Worm (Caenorhabditis elegans) whole organism, L4 larva: ENCODE data around the gene sel-1.

Experiments
- F37D6.2 ChIP-seq: sonication (generic microtip); optimal IDR thresholded peaks from 2 replicates; lab custom pipeline; 2016; ENCODE audit warnings: mild to moderate bottlenecking, missing genetic modification characterization, missing compliant biosample characterization
- F44E2.7 ChIP-seq: fragments of 200-800 bp; sonication (Bioruptor generic); IDR thresholded peaks from 2 replicates; pipeline ENCODE4 v2.1.2; 2022; ENCODE audit warnings: missing genetic modification characterization, missing compliant biosample characterization
- R02D3.7 ChIP-seq: fragments of 150-350 bp; sonication (generic microtip); optimal IDR thresholded peaks from 3 replicates; lab custom pipeline; 2014; ENCODE audit warnings: missing biosample characterization, missing genetic modification characterization
- T20F7.1 ChIP-seq: fragments of 200-800 bp; sonication (Bioruptor generic); optimal IDR thresholded peaks from 2 replicates; lab custom pipeline; 2018; ENCODE audit warnings: mild to moderate bottlenecking, missing genetic modification characterization, missing compliant biosample characterization
- T26A8.4 ChIP-seq: fragments of 200-800 bp; sonication (Bioruptor generic); IDR thresholded peaks from 2 replicates; pipeline ENCODE4 v1.3.6; 2022; ENCODE audit warnings: missing genetic modification characterization, missing compliant biosample characterization
- Y5F2A.4 ChIP-seq: fragments of 200-800 bp; sonication (Bioruptor generic); optimal IDR thresholded peaks from 2 replicates; lab custom pipeline; 2018; ENCODE audit warnings: mild to moderate bottlenecking, missing genetic modification characterization, missing compliant biosample characterization
- ZK337.2 ChIP-seq: fragments of 200-800 bp; sonication (Bioruptor generic); IDR thresholded peaks from 2 replicates; pipeline ENCODE4 v1.3.6; 2022; ENCODE audit warnings: missing genetic modification reagents, missing genetic modification characterization, missing compliant biosample characterization
- aha-1 ChIP-seq: fragments of 150-350 bp; peaks from one replicate; lab custom pipeline; 2014; ENCODE audit warnings: missing biosample characterization, missing genetic modification characterization
- attf-4 ChIP-seq: sonication (generic microtip); optimal IDR thresholded peaks from 3 replicates; lab custom pipeline; 2017; ENCODE audit warnings: missing biosample characterization, missing genetic modification characterization
- ceh-20 ChIP-seq: fragments of 200-800 bp; sonication (Bioruptor generic); IDR thresholded peaks from 2 replicates; pipeline ENCODE4 v1.3.6; 2022; ENCODE audit warnings: missing genetic modification reagents, missing genetic modification characterization, missing compliant biosample characterization
- ceh-32 ChIP-seq: sonication (generic microtip); optimal IDR thresholded peaks from 2 replicates; lab custom pipeline; 2016; ENCODE audit warnings: mild to moderate bottlenecking, missing genetic modification characterization, missing compliant biosample characterization; ENCODE audit not compliant: poor library complexity
- ceh-82 ChIP-seq: sonication (generic microtip); optimal IDR thresholded peaks from 2 replicates; lab custom pipeline; 2017; ENCODE audit warnings: missing biosample characterization, missing genetic modification characterization
- cey-2 ChIP-seq: sonication (generic microtip); optimal IDR thresholded peaks from 3 replicates; lab custom pipeline; 2017; ENCODE audit warnings: missing genetic modification characterization, mild to moderate bottlenecking, missing compliant biosample characterization, antibody characterized with exemption, borderline replicate concordance; ENCODE audit not compliant: insufficient read depth
- ctbp-1 ChIP-seq: fragments of 200-800 bp; sonication (Bioruptor generic); IDR thresholded peaks from 2 replicates; pipeline ENCODE4 v1.3.6; 2022; ENCODE audit warnings: missing genetic modification reagents, missing genetic modification characterization, missing compliant biosample characterization
- daf-12 ChIP-seq: fragments of 150-350 bp; optimal IDR thresholded peaks from 2 replicates; lab custom pipeline; 2014; ENCODE audit warnings: missing biosample characterization, missing genetic modification reagents, missing genetic modification characterization
- daf-16 ChIP-seq, 3 experiments: sonication (generic microtip); optimal IDR thresholded peaks; 2 replicates each; lab custom pipeline; 2016 to 2017; ENCODE audit warnings: missing genetic modification characterization in 3 of 3, missing genetic modification reagents in 3 of 3, mild to moderate bottlenecking in 2 of 3, missing compliant biosample characterization in 2 of 3, missing biosample characterization in 1 of 3, moderate library complexity in 1 of 3
- daf-19 ChIP-seq: fragments of 200-800 bp; sonication (Bioruptor generic); conservative IDR thresholded peaks from 2 replicates; pipeline ENCODE4 v1.3.6; 2022; ENCODE audit warnings: missing genetic modification characterization, missing compliant biosample characterization
- dmd-8 ChIP-seq: fragments of 200-800 bp; sonication (Bioruptor generic); IDR thresholded peaks from 2 replicates; pipeline ENCODE4 v1.3.6; 2022; ENCODE audit warnings: missing genetic modification characterization, missing compliant biosample characterization
- dpl-1 ChIP-seq: fragments of 150-350 bp; optimal IDR thresholded peaks from 2 replicates; lab custom pipeline; 2014; ENCODE audit warnings: missing biosample characterization, missing genetic modification reagents, missing genetic modification characterization
- egl-43 ChIP-seq: fragments of 200-800 bp; sonication (Bioruptor generic); IDR thresholded peaks from 2 replicates; pipeline ENCODE4 v1.3.6; 2022; ENCODE audit warnings: missing genetic modification reagents, missing genetic modification characterization, missing compliant biosample characterization
- fkh-10 ChIP-seq: fragments of 150-350 bp; optimal IDR thresholded peaks from 2 replicates; lab custom pipeline; 2014; ENCODE audit warnings: missing biosample characterization, missing genetic modification reagents, missing genetic modification characterization
- hlh-11 ChIP-seq: fragments of 200-800 bp; sonication (Bioruptor generic); optimal IDR thresholded peaks from 2 replicates; lab custom pipeline; 2018; ENCODE audit warnings: mild to moderate bottlenecking, missing genetic modification characterization, missing compliant biosample characterization
- hlh-30 ChIP-seq: sonication (generic microtip); optimal IDR thresholded peaks from 2 replicates; lab custom pipeline; 2017; ENCODE audit warnings: antibody characterized with exemption, mild to moderate bottlenecking, missing genetic modification characterization, missing compliant biosample characterization; ENCODE audit not compliant: insufficient read depth
- hmg-1.1 ChIP-seq: fragments of 200-800 bp; sonication (Bioruptor generic); IDR thresholded peaks from 2 replicates; pipeline ENCODE4 v1.3.6; 2022; ENCODE audit warnings: missing genetic modification reagents, missing genetic modification characterization, missing compliant biosample characterization
- lin-38 ChIP-seq: fragments of 200-800 bp; sonication (Bioruptor generic); IDR thresholded peaks from 2 replicates; pipeline ENCODE4 v1.3.6; 2022; ENCODE audit warnings: missing genetic modification reagents, missing genetic modification characterization, missing compliant biosample characterization
- lin-39 ChIP-seq: fragments of 150-350 bp; optimal IDR thresholded peaks from 2 replicates; lab custom pipeline; 2014; ENCODE audit warnings: missing biosample characterization, missing genetic modification reagents, missing genetic modification characterization
- lsy-2 ChIP-seq, 2 experiments: fragments of 150-350 bp in 1 of 2; sonication (generic microtip) in 1 of 2; optimal IDR thresholded peaks; 2 replicates each; lab custom pipeline; 2014 to 2017; ENCODE audit warnings: missing biosample characterization in 2 of 2, missing genetic modification characterization in 2 of 2
- mep-1 ChIP-seq: fragments of 150-350 bp; sonication (generic microtip); optimal IDR thresholded peaks from 3 replicates; lab custom pipeline; 2014; ENCODE audit warnings: missing biosample characterization, missing genetic modification characterization
- mes-2 ChIP-seq: sonication (generic microtip); optimal IDR thresholded peaks from 2 replicates; lab custom pipeline; 2016; ENCODE audit warnings: missing genotype, mild to moderate bottlenecking, missing genetic modification characterization, missing compliant biosample characterization; ENCODE audit not compliant: poor library complexity, severe bottlenecking
- mxl-2 ChIP-seq: fragments of 200-800 bp; sonication (Bioruptor generic); conservative IDR thresholded peaks from 2 replicates; pipeline ENCODE4 v1.3.6; 2022; ENCODE audit warnings: missing genetic modification reagents, missing genetic modification characterization, missing compliant biosample characterization
- mxl-3 ChIP-seq: fragments of 200-800 bp; sonication (Bioruptor generic); optimal IDR thresholded peaks from 2 replicates; lab custom pipeline; 2018; ENCODE audit warnings: mild to moderate bottlenecking, missing genetic modification characterization, missing compliant biosample characterization
- nhr-11 ChIP-seq: fragments of 150-350 bp; optimal IDR thresholded peaks from 2 replicates; lab custom pipeline; 2014; ENCODE audit warnings: missing biosample characterization, missing genetic modification characterization
- nhr-25 ChIP-seq: sonication (generic microtip); optimal IDR thresholded peaks from 2 replicates; lab custom pipeline; 2017; ENCODE audit warnings: missing genetic modification characterization, mild to moderate bottlenecking, missing compliant biosample characterization, antibody characterized with exemption, moderate library complexity, borderline replicate concordance; ENCODE audit not compliant: insufficient read depth
- nhr-28 ChIP-seq: fragments of 150-350 bp; optimal IDR thresholded peaks from 2 replicates; lab custom pipeline; 2014; ENCODE audit warnings: missing biosample characterization, missing genetic modification characterization
- nhr-41 ChIP-seq: fragments of 200-800 bp; sonication (Bioruptor generic); IDR thresholded peaks from 2 replicates; pipeline ENCODE4 v1.3.6; 2022; ENCODE audit warnings: missing genetic modification reagents, missing genetic modification characterization, missing compliant biosample characterization
- nhr-42 ChIP-seq: fragments of 200-800 bp; sonication (Bioruptor generic); IDR thresholded peaks from 2 replicates; pipeline ENCODE4 v1.3.6; 2022; ENCODE audit warnings: missing genetic modification characterization, missing compliant biosample characterization
- nhr-6 ChIP-seq: fragments of 150-350 bp; optimal IDR thresholded peaks from 2 replicates; lab custom pipeline; 2014; ENCODE audit warnings: missing biosample characterization, missing genetic modification characterization
- nhr-77 ChIP-seq: fragments of 150-350 bp; optimal IDR thresholded peaks from 2 replicates; lab custom pipeline; 2014; ENCODE audit warnings: missing biosample characterization, missing genetic modification characterization
- sdz-12 ChIP-seq: fragments of 200-800 bp; sonication (Bioruptor generic); optimal IDR thresholded peaks from 2 replicates; lab custom pipeline; 2018; ENCODE audit warnings: mild to moderate bottlenecking, missing genetic modification characterization, missing compliant biosample characterization
- skn-1 ChIP-seq: fragments of 150-350 bp; optimal IDR thresholded peaks from 2 replicates; lab custom pipeline; 2014; ENCODE audit warnings: missing biosample characterization, missing genetic modification characterization
- snpc-4 ChIP-seq: fragments of 150-350 bp; optimal IDR thresholded peaks from 2 replicates; lab custom pipeline; 2014; ENCODE audit warnings: missing biosample characterization, missing genetic modification characterization
- tra-1 ChIP-seq: fragments of 200-800 bp; sonication (Bioruptor generic); IDR thresholded peaks from 2 replicates; pipeline ENCODE4 v1.3.6; 2022; ENCODE audit warnings: missing genetic modification reagents, missing genetic modification characterization, missing compliant biosample characterization
- unc-130 ChIP-seq: sonication (generic microtip); optimal IDR thresholded peaks from 2 replicates; lab custom pipeline; 2016; ENCODE audit warnings: missing genetic modification reagents, missing genetic modification characterization, missing compliant biosample characterization
- zag-1 ChIP-seq: fragments of 150-350 bp; optimal IDR thresholded peaks from 2 replicates; lab custom pipeline; 2014; ENCODE audit warnings: missing biosample characterization, missing genetic modification characterization
- zip-11 ChIP-seq: fragments of 200-800 bp; sonication (Bioruptor generic); IDR thresholded peaks from 2 replicates; pipeline ENCODE4 v1.3.6; 2022; ENCODE audit warnings: missing genetic modification characterization, missing compliant biosample characterization
- zip-2 ChIP-seq: fragments of 150-350 bp; optimal IDR thresholded peaks from 2 replicates; lab custom pipeline; 2014; ENCODE audit warnings: missing biosample characterization, missing genetic modification characterization

sel-1 gene

ce11 chrV:12537505-12537904 is 23.0 kb upstream of the sel-1 start:
- TF ChIP-seq nhr-28 (peak; percentile 27), ceh-20 (GFP tag; lab: Robert Waterston, UW) (no peak), T20F7.1 (no peak)
- TF ChIP-seq, all 104 proteins: peak for 1

DNA sequence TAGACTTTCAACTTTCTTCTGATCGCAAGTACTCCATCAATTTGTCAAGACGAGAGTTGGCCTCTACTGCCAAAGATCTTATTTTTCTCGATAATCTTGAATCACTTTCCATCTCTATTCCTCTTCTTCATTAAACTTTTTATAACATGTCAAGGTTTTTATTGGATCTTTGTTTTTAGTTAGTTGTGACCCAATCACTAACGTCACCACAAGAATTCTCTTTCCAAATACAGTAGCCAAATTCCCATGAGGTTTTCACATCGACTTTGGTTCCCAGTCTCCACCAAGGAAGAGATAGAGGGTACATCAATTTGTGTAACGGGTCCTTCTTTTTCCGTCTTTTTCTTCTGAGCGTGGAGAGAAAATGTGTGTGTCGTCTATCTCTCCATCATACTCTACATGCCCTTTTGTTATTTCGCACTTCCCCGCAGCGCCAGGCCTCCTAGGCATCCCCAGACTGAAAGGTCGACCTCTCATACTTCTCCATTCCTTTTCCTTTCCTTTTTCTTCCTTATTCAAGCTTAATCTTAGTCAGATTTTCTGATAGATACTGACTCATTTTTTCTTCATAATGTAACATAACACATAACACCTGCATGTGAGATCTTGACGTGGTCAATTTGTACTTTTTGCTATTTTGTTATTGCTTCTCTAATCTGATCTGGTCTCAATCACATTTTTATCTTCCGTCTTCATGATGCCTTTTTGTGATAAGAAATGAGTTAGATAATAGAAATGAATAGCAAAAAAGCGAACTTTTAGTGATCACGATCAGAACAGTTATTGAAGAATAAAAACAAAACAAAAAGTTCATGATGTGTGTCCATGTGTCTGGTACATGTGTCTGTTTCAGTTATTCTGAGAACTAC is 21.3 kb upstream of the sel-1 start:
- TF ChIP-seq Y5F2A.4 (GFP tag; lab: Kevin White, UChicago) (no peak), cey-2 (tag; lab: Kevin White, UChicago) (no peak), nhr-28 (no peak), T26A8.4 (GFP tag; lab: Robert Waterston, UW) (no peak), daf-12 (tag; lab: Kevin White, UChicago) (no peak), nhr-11 (tag; lab: Kevin White, UChicago) (no peak), nhr-6 (tag; lab: Kevin White, UChicago) (peak; percentile 23), nhr-42 (GFP tag; lab: Robert Waterston, UW) (no peak), ZK337.2 (GFP tag; lab: Robert Waterston, UW) (no peak), hlh-11 (peak; percentile 1), ctbp-1 (GFP tag; lab: Robert Waterston, UW) (no peak), mxl-3 (GFP tag; lab: Kevin White, UChicago) (no peak), unc-130 (GFP tag; lab: Kevin White, UChicago) (no peak), ceh-32 (tag; lab: Kevin White, UChicago) (no peak), dpl-1 (no peak), lin-38 (GFP tag; lab: Robert Waterston, UW) (no peak), skn-1 (no peak), tra-1 (GFP tag; lab: Robert Waterston, UW) (no peak), zip-11 (no peak), lsy-2 (tag; optimal IDR thresholded peaks at IDR 0.05; lab: Kevin White, UChicago) (peak; percentile 26 to 50), sdz-12 (GFP tag; lab: Kevin White, UChicago) (no peak), nhr-41 (GFP tag; lab: Robert Waterston, UW) (no peak), mes-2 (tag; lab: Kevin White, UChicago) (peak; percentile 8), mep-1 (tag; lab: Kevin White, UChicago) (peak; percentile 53), R02D3.7 (tag; lab: Kevin White, UChicago) (no peak), snpc-4 (tag; lab: Kevin White, UChicago) (no peak), hmg-1.1 (GFP tag; lab: Robert Waterston, UW) (peak; percentile 59; the same call in 1 of the 2 replicates), zip-2 (tag; lab: Kevin White, UChicago) (no peak), F44E2.7 (GFP tag; lab: Robert Waterston, UW) (no peak), daf-19 (GFP tag; lab: Robert Waterston, UW) (no peak), dmd-8 (GFP tag; lab: Robert Waterston, UW) (no peak), daf-16 (GFP tag; optimal IDR thresholded peaks at IDR 0.05; lab: Kevin White, UChicago) (no peak), daf-16 (tag; optimal IDR thresholded peaks at IDR 0.05; lab: Kevin White, UChicago) (peak; percentile 22), hlh-30 (peak; percentile 20), mxl-2 (no peak), aha-1 (tag; lab: Kevin White, UChicago) (peak; percentile 94)

- TF ChIP-seq egl-43 (no peak), F44E2.7 (GFP tag; lab: Robert Waterston, UW) (no peak), lin-39 (no peak), T20F7.1 (no peak), nhr-77 (tag; lab: Kevin White, UChicago) (no peak), nhr-6 (tag; lab: Kevin White, UChicago) (no peak), attf-4 (tag; lab: Kevin White, UChicago) (no peak), skn-1 (no peak), mxl-2 (no peak), cey-2 (tag; lab: Kevin White, UChicago) (no peak), fkh-10 (GFP tag; lab: Kevin White, UChicago) (no peak), zag-1 (tag; lab: Kevin White, UChicago) (no peak), nhr-25 (tag; lab: Kevin White, UChicago) (no peak), unc-130 (GFP tag; lab: Kevin White, UChicago) (no peak), ceh-82 (tag; lab: Kevin White, UChicago) (no peak), ctbp-1 (GFP tag; lab: Robert Waterston, UW) (no peak), F37D6.2 (tag; lab: Kevin White, UChicago) (no peak)
These were observed 20.5 kb upstream of the sel-1 start for ce11 chrV:12540018-12540417.
